Fruit fly (Drosophila melanogaster): Measurements from ENCODE around the gene mmy.

Gene mmy

DNA sequence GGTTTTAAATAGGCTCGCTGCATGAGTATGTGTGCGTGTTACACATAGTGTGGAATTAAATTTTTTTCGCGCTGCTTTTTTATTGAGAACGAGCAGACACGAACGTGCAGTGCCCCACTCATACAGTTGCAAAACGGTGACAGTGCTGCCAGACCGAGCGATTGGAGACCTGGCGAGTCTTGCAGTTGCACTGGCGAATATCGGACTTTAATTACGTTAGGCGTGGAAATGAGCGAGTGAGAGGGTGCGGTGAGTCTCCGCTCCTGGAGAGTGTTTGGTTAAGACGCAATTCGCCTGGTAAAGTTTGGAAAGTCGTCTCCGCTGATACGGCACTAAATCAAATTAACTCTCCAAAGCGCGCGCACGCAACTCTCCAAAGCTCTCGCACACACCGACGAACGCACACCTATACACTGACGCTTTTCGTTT, 7.6 kb upstream of the mmy start:
- TF ChIP-seq lz (GFP tag; optimal IDR thresholded peaks at IDR 0.05) = no peak
- TF ChIP-seq CG10631 (GFP tag; optimal IDR thresholded peaks at IDR 0.05) = no peak
- TF ChIP-seq Eip78C (GFP tag) = peak; percentile 80
- TF ChIP-seq CG8319 (GFP tag; optimal IDR thresholded peaks at IDR 0.05) = no peak
- peak; percentile 62; the same call in 2 of the 3 replicates for TF ChIP-seq CG6163 (GFP tag; IDR thresholded peaks at IDR 0.05)
- TF ChIP-seq dac (GFP tag; optimal IDR thresholded peaks at IDR 0.05) = no peak
- no peak for TF ChIP-seq spab (GFP tag; optimal IDR thresholded peaks at IDR 0.05)
- peak; percentile 24; the same call in 1 of the 2 replicates for TF ChIP-seq Gug (GFP tag; IDR thresholded peaks at IDR 0.05)
- no peak for TF ChIP-seq CG11762 (GFP tag; optimal IDR thresholded peaks at IDR 0.05; ENCODE audit: insufficient read depth)
- TF ChIP-seq fkh (GFP tag; optimal IDR thresholded peaks at IDR 0.05) = peak; percentile 53
- TF ChIP-seq Ets96B (tag; optimal IDR thresholded peaks at IDR 0.05) = no peak
- TF ChIP-seq esn (GFP tag; optimal IDR thresholded peaks at IDR 0.05) = no peak
- no peak for TF ChIP-seq Sox14 (GFP tag; optimal IDR thresholded peaks at IDR 0.05)
- TF ChIP-seq Blimp-1 (GFP tag; optimal IDR thresholded peaks at IDR 0.05) = no peak
- TF ChIP-seq CG1621 (tag; optimal IDR thresholded peaks at IDR 0.05) = peak; percentile 31
- TF ChIP-seq salr (GFP tag; optimal IDR thresholded peaks at IDR 0.05) = no peak
- TF ChIP-seq Hr4 (GFP tag; optimal IDR thresholded peaks at IDR 0.05) = no peak
- TF ChIP-seq Eip75B (GFP tag; optimal IDR thresholded peaks at IDR 0.05) = no peak
- no peak for TF ChIP-seq Sox15 (GFP tag; optimal IDR thresholded peaks at IDR 0.05)
- TF ChIP-seq CG15336 (GFP tag; IDR thresholded peaks at IDR 0.05) = 0 out of 2 replicates have a peak, but pooled peaks have one; percentile 23
- TF ChIP-seq svp (GFP tag) = no peak
- TF ChIP-seq ss (GFP tag; optimal IDR thresholded peaks at IDR 0.05) = peak in 1 of 2 experiments; percentile 21
- TF ChIP-seq CG3032 (tag; optimal IDR thresholded peaks at IDR 0.05) = no peak
- TF ChIP-seq Sox102F (GFP tag; optimal IDR thresholded peaks at IDR 0.05) = no peak
- peak; percentile 4 for TF ChIP-seq Lpt (GFP tag; optimal IDR thresholded peaks at IDR 0.05)
- no peak for TF ChIP-seq Hr38 (GFP tag; optimal IDR thresholded peaks at IDR 0.05)

DNA sequence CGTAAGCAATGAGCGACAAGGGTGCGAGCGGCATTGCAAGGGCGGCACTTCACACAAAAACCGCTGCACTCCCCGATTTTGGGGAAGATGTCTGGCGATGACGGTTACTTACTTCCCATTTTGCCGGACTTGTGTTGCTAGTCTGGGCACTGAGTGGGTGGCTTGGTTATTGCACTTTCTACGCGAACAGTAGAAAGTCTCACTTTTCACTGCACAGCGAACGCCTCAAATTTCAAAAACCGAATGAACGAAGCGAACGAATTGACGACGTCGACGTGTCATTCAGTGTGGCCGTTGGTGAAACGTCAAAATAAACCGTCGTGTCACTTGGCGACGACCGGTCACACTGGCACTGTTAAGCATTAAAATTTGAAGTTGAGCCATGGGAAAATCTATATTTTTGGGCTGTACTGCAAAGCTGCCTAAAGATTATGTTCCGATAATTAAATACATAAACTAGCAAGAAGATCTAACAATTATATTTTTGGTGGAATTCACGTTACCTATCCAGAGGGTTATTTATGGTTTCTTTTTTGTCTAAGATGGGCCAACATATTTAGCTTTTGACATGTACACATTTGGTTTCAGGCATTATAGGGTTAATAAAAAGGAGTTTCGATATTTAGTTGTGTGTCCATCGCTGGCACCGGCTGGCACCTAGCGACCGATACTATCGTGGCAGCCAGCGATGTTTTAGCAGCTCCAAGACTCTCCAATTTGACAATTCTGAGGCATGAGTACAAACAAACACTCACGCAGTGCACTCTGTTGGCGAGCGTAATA, 6.7 kb upstream of the mmy start, which contains the start of the genes Sec61alpha and Daxx:
TSS of gene Sec61alpha (minus strand) at position 364 of the 783 bp plus-strand sequence.
TSS of gene Daxx (plus strand) at position 718 of the 783 bp plus-strand sequence.
- TF ChIP-seq CG32006 (GFP tag; optimal IDR thresholded peaks at IDR 0.05) (peak; percentile 77), CG15336 (GFP tag; IDR thresholded peaks at IDR 0.05) (peak; percentile 63), Sox102F (GFP tag; optimal IDR thresholded peaks at IDR 0.05) (peak; percentile 79), lz (GFP tag; optimal IDR thresholded peaks at IDR 0.05) (peak; percentile 90), Eip75B (GFP tag; optimal IDR thresholded peaks at IDR 0.05) (peak; percentile 80), Hr39 (GFP tag; optimal IDR thresholded peaks at IDR 0.05) (peak; percentile 92), Sox14 (GFP tag; optimal IDR thresholded peaks at IDR 0.05) (peak; percentile 84), CG6792 (GFP tag; optimal IDR thresholded peaks at IDR 0.05) (peak; percentile 78), achi (GFP tag; optimal IDR thresholded peaks at IDR 0.05) (peak; percentile 93), CG11762 (GFP tag; optimal IDR thresholded peaks at IDR 0.05; ENCODE audit: insufficient read depth) (peak; percentile 74), Ets96B (tag; optimal IDR thresholded peaks at IDR 0.05) (peak; percentile 58), fkh (GFP tag; optimal IDR thresholded peaks at IDR 0.05) (peak; percentile 64), fd59A (GFP tag; optimal IDR thresholded peaks at IDR 0.05) (peak; percentile 65), CG6808 (GFP tag; optimal IDR thresholded peaks at IDR 0.05) (peak; percentile 61), Eip93F (GFP tag; optimal IDR thresholded peaks at IDR 0.05) (peak; percentile 80), ss (GFP tag; optimal IDR thresholded peaks at IDR 0.05) (peak; percentile 9 to 41), dsx (GFP tag; optimal IDR thresholded peaks at IDR 0.05; ENCODE audit: poor library complexity, severe bottlenecking) (peak; percentile 36), svp (GFP tag) (peak; percentile 96), dac (GFP tag; optimal IDR thresholded peaks at IDR 0.05) (peak; percentile 60), Gug (GFP tag; IDR thresholded peaks at IDR 0.05) (peak; percentile 73), CG11902 (GFP tag; optimal IDR thresholded peaks at IDR 0.05) (peak; percentile 78), cyc (GFP tag; optimal IDR thresholded peaks at IDR 0.05) (peak; percentile 88), OdsH (GFP tag; optimal IDR thresholded peaks at IDR 0.05) (peak; percentile 87), CG10631 (GFP tag; optimal IDR thresholded peaks at IDR 0.05) (peak; percentile 86), Eip78C (GFP tag) (peak; percentile 90), vri (GFP tag; optimal IDR thresholded peaks at IDR 0.05) (peak; percentile 50), CG4318 (GFP tag; optimal IDR thresholded peaks at IDR 0.05) (no peak), esn (GFP tag; optimal IDR thresholded peaks at IDR 0.05) (peak; percentile 85), Blimp-1 (GFP tag; optimal IDR thresholded peaks at IDR 0.05) (no peak), CG3032 (tag; optimal IDR thresholded peaks at IDR 0.05) (peak; percentile 79), spab (GFP tag; optimal IDR thresholded peaks at IDR 0.05) (no peak), pdm3 (GFP tag; optimal IDR thresholded peaks at IDR 0.05) (peak; percentile 89), eg (GFP tag; IDR thresholded peaks at IDR 0.05) (peak; percentile 83), CG31627 (GFP tag; optimal IDR thresholded peaks at IDR 0.05) (peak; percentile 93), CG6854 (GFP tag; optimal IDR thresholded peaks at IDR 0.05) (peak; percentile 66), CG7368 (GFP tag; optimal IDR thresholded peaks at IDR 0.05) (peak; percentile 72), CG3919 (GFP tag; optimal IDR thresholded peaks at IDR 0.05) (peak; percentile 85)

Data from whole organism, prepupa.